Worm (Caenorhabditis elegans) whole organism, midembryonic: ENCODE data around the gene E02H9.3.

Experiments used
- T22C8.4 ChIP-seq: fragments of 200-800 bp; sonication (Bioruptor generic); IDR thresholded peaks from 2 replicates; pipeline ENCODE4 v1.3.6; 2022; ENCODE audit warnings: missing genetic modification characterization, missing compliant biosample characterization
- cog-1 ChIP-seq: sonication (generic microtip); optimal IDR thresholded peaks from 2 replicates; lab custom pipeline; 2016; ENCODE audit warnings: missing genetic modification characterization, missing compliant biosample characterization
- flt-1 ChIP-seq: fragments of 200-800 bp; sonication (Bioruptor generic); IDR thresholded peaks from 2 replicates; pipeline ENCODE4 v1.3.6; 2022; ENCODE audit warnings: missing genetic modification characterization, missing compliant biosample characterization
- klf-2 ChIP-seq: fragments of 200-800 bp; sonication (Bioruptor generic); conservative IDR thresholded peaks from 2 replicates; pipeline ENCODE4 v1.3.6; 2022; ENCODE audit warnings: missing genetic modification reagents, missing genetic modification characterization, missing compliant biosample characterization
- med-1 ChIP-seq: sonication (generic microtip); optimal IDR thresholded peaks from 2 replicates; lab custom pipeline; 2017; ENCODE audit warnings: missing genetic modification characterization, mild to moderate bottlenecking, missing compliant biosample characterization, antibody characterized with exemption, missing genetic modification reagents; ENCODE audit not compliant: insufficient read depth
- ref-1 ChIP-seq: fragments of 200-800 bp; sonication (Bioruptor generic); conservative IDR thresholded peaks from 2 replicates; pipeline ENCODE4 v1.3.6; 2022; ENCODE audit warnings: missing genetic modification reagents, missing genetic modification characterization, missing compliant biosample characterization
- tab-1 ChIP-seq: fragments of 200-800 bp; sonication (Bioruptor generic); IDR thresholded peaks from 2 replicates; pipeline ENCODE4 v1.3.6; 2022; ENCODE audit warnings: missing genetic modification characterization, missing compliant biosample characterization
- ztf-23 ChIP-seq: fragments of 200-800 bp; sonication (Bioruptor generic); IDR thresholded peaks from 2 replicates; pipeline ENCODE4 v1.3.6; 2022; ENCODE audit warnings: missing genetic modification reagents, missing genetic modification characterization, missing compliant biosample characterization

DNA sequence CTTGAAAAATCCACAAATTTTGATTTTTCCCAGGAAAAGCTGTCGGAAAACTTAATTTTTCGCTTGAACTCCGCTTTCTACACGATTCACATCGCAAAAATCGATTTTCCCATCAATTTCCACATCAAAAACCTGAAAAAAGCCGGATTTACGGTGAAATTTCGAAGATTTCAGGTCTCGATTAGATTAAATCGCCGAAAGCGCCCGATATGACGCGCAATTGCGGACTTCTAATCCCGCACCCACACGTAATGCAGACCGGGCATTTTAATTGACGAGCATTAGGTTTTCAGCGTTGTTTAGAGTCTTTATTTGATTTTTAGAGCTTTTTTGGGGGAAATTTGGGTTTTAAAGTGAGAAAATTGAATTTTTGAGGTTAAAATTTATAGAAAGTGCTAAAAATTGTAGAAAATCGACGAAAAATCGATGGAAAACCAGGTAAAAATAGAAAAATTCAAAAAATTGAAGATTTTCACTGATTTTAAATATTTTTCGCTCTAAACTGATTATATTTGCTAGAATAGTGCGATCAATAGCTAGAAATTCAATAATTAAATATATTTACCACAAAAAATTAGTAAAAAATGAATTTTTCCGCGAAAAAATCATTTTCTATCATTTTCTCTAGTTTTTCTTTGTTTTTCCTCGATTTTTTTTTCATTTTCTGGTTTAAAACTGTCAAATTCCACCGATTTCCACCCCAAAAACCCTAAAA, 28.4 kb downstream of the E02H9.3 start, which contains the start of gene Y54F10AL.1:
- TF ChIP-seq med-1 (GFP tag; lab: Kevin White, UChicago) (no peak), flt-1 (GFP tag; lab: Robert Waterston, UW) (no peak), tab-1 (GFP tag; lab: Robert Waterston, UW) (no peak), T22C8.4 (GFP tag; lab: Robert Waterston, UW) (no peak), klf-2 (no peak), cog-1 (no peak), ref-1 (GFP tag; lab: Robert Waterston, UW) (no peak), ztf-23 (GFP tag; lab: Robert Waterston, UW) (no peak)
